Fruit fly (Drosophila melanogaster) whole organism, embryonic: ENCODE data around the gene CG42324.

Experiments
- ATbp ChIP-seq: fragments of 200-800 bp; sonication (Bioruptor generic); optimal IDR thresholded peaks from 2 replicates; lab custom pipeline; 2017; ENCODE audit warnings: missing biosample characterization, mild to moderate bottlenecking, missing genetic modification characterization, missing genetic modification reagents
- Abd-B ChIP-seq: fragments of 200-800 bp; sonication (Bioruptor generic); optimal IDR thresholded peaks from 2 replicates; lab custom pipeline; 2018; ENCODE audit warnings: missing biosample characterization, mild to moderate bottlenecking, missing genetic modification characterization, moderate library complexity
- BEAF-32 ChIP-seq: fragments of 200-800 bp; sonication (Bioruptor generic); optimal IDR thresholded peaks from 3 replicates; lab custom pipeline; 2017; ENCODE audit warnings: missing biosample characterization, missing genetic modification characterization, mild to moderate bottlenecking, moderate library complexity, missing genetic modification reagents
- CG10565 ChIP-seq: fragments of 200-800 bp; sonication (Bioruptor generic); optimal IDR thresholded peaks from 3 replicates; lab custom pipeline; 2016; ENCODE audit warnings: missing biosample characterization, mild to moderate bottlenecking, missing genetic modification characterization
- CG11504 ChIP-seq: fragments of 200-800 bp; sonication (Bioruptor generic); optimal IDR thresholded peaks from 3 replicates; lab custom pipeline; 2019; ENCODE audit warnings: missing biosample characterization, mild to moderate bottlenecking, missing genetic modification characterization, moderate library complexity
- CG12219 ChIP-seq: fragments of 200-800 bp; sonication (Bioruptor generic); optimal IDR thresholded peaks from 3 replicates; lab custom pipeline; 2018; ENCODE audit warnings: missing biosample characterization, mild to moderate bottlenecking, missing genetic modification characterization
- CG12391 ChIP-seq: fragments of 200-800 bp; sonication (Bioruptor generic); optimal IDR thresholded peaks from 3 replicates; lab custom pipeline; 2018; ENCODE audit warnings: missing biosample characterization, mild to moderate bottlenecking, missing genetic modification characterization, moderate library complexity
- CG15073 ChIP-seq: fragments of 200-800 bp; sonication (Bioruptor generic); optimal IDR thresholded peaks from 2 replicates; lab custom pipeline; 2016; ENCODE audit warnings: missing biosample characterization, missing genetic modification characterization
- CG15269 ChIP-seq: fragments of 200-800 bp; sonication (Bioruptor generic); optimal IDR thresholded peaks from 2 replicates; lab custom pipeline; 2018; ENCODE audit warnings: missing biosample characterization, mild to moderate bottlenecking, missing genetic modification characterization, moderate library complexity
- CG15479 ChIP-seq: fragments of 200-800 bp; sonication (Bioruptor generic); optimal IDR thresholded peaks from 3 replicates; lab custom pipeline; 2019; ENCODE audit warnings: missing biosample characterization, mild to moderate bottlenecking, missing genetic modification characterization, moderate library complexity
- CG1603 ChIP-seq: fragments of 200-800 bp; sonication (Bioruptor generic); optimal IDR thresholded peaks from 2 replicates; lab custom pipeline; 2019; ENCODE audit warnings: missing biosample characterization, mild to moderate bottlenecking, missing genetic modification characterization, moderate library complexity
- CG17186 ChIP-seq: fragments of 200-800 bp; sonication (Bioruptor generic); optimal IDR thresholded peaks from 3 replicates; lab custom pipeline; 2017; ENCODE audit warnings: missing biosample characterization, missing genetic modification reagents, missing genetic modification characterization
- CG1792 ChIP-seq: fragments of 200-800 bp; sonication (Bioruptor generic); optimal IDR thresholded peaks from 2 replicates; lab custom pipeline; 2016; ENCODE audit warnings: missing biosample characterization, missing genetic modification characterization
- CG18476 ChIP-seq: fragments of 200-800 bp; sonication (Bioruptor generic); optimal IDR thresholded peaks from 2 replicates; lab custom pipeline; 2016; ENCODE audit warnings: missing biosample characterization, mild to moderate bottlenecking, missing genetic modification characterization
- CG2116 ChIP-seq: fragments of 200-800 bp; sonication (Bioruptor generic); optimal IDR thresholded peaks from 3 replicates; lab custom pipeline; 2018; ENCODE audit warnings: missing biosample characterization, mild to moderate bottlenecking, missing genetic modification characterization
- CG2199 ChIP-seq: fragments of 200-800 bp; sonication (Bioruptor generic); IDR thresholded peaks from 3 replicates; pipeline ENCODE4 v1.3.6; 2022; ENCODE audit warnings: missing biosample characterization, missing genetic modification characterization
- CG2875 ChIP-seq: fragments of 200-800 bp; sonication (Bioruptor generic); optimal IDR thresholded peaks from 2 replicates; lab custom pipeline; 2017; ENCODE audit warnings: missing biosample characterization, mild to moderate bottlenecking, missing genetic modification characterization, missing genetic modification reagents
- CG4282 ChIP-seq: fragments of 200-800 bp; sonication (Bioruptor generic); optimal IDR thresholded peaks from 2 replicates; lab custom pipeline; 2016; ENCODE audit warnings: missing biosample characterization, missing genetic modification characterization
- CG6254 ChIP-seq: fragments of 200-800 bp; sonication (Bioruptor generic); optimal IDR thresholded peaks from 3 replicates; lab custom pipeline; 2017; ENCODE audit warnings: mild to moderate bottlenecking, missing biosample characterization, missing genetic modification reagents, missing genetic modification characterization
- CG7987 ChIP-seq: fragments of 200-800 bp; sonication (Bioruptor generic); optimal IDR thresholded peaks from 2 replicates; lab custom pipeline; 2018; ENCODE audit warnings: missing biosample characterization, mild to moderate bottlenecking, missing genetic modification characterization, moderate library complexity
- CG8281 ChIP-seq: fragments of 200-800 bp; sonication (Bioruptor generic); optimal IDR thresholded peaks from 2 replicates; lab custom pipeline; 2018; ENCODE audit warnings: missing biosample characterization, mild to moderate bottlenecking, missing genetic modification characterization, moderate library complexity
- CG8478 ChIP-seq: fragments of >200 bp; optimal IDR thresholded peaks from 2 replicates; lab custom pipeline; 2018
- CG8944 ChIP-seq: fragments of 200-800 bp; sonication (Bioruptor generic); optimal IDR thresholded peaks from 3 replicates; lab custom pipeline; 2016; ENCODE audit warnings: missing biosample characterization, missing genetic modification characterization
- CrebB ChIP-seq: fragments of 200-800 bp; sonication (Bioruptor generic); optimal IDR thresholded peaks from 3 replicates; lab custom pipeline; 2018; ENCODE audit warnings: missing biosample characterization, mild to moderate bottlenecking, missing genetic modification characterization
- D ChIP-seq, 2 experiments: fragments of 200-800 bp in 1 of 2; fragments of >200 bp in 1 of 2; sonication (Bioruptor generic) in 1 of 2; optimal IDR thresholded peaks; 2 replicates in 1 of 2; 3 replicates in 1 of 2; lab custom pipeline; 2017; ENCODE audit warnings: mild to moderate bottlenecking in 1 of 2, missing biosample characterization in 1 of 2, missing genetic modification characterization in 1 of 2, missing genetic modification reagents in 1 of 2
- D19A ChIP-seq: fragments of 200-800 bp; optimal IDR thresholded peaks from 3 replicates; lab custom pipeline; 2019; ENCODE audit warnings: missing biosample characterization, mild to moderate bottlenecking, missing genetic modification characterization, moderate library complexity
- Drgx ChIP-seq: fragments of 200-800 bp; sonication (Bioruptor generic); IDR thresholded peaks from 2 replicates; pipeline ENCODE4 v1.3.6; 2022; ENCODE audit warnings: missing biosample characterization, missing genetic modification characterization
- Fer2 ChIP-seq: fragments of 200-800 bp; sonication (Bioruptor generic); optimal IDR thresholded peaks from 2 replicates; lab custom pipeline; 2018; ENCODE audit warnings: missing biosample characterization, mild to moderate bottlenecking, missing genetic modification characterization, moderate library complexity
- H15 ChIP-seq: fragments of 200-800 bp; sonication (Bioruptor generic); IDR thresholded peaks from 3 replicates; pipeline ENCODE4 v1.3.6; 2022; ENCODE audit warnings: missing biosample characterization, missing genetic modification characterization
- NC2α ChIP-seq: fragments of 200-800 bp; sonication (Bioruptor generic); optimal IDR thresholded peaks from 2 replicates; lab custom pipeline; 2016; ENCODE audit warnings: missing biosample characterization, missing genetic modification characterization
- Opbp ChIP-seq: fragments of 200-800 bp; sonication (Bioruptor generic); IDR thresholded peaks from 3 replicates; pipeline ENCODE4 v1.3.6; 2022; ENCODE audit warnings: missing biosample characterization, missing genetic modification characterization; ENCODE audit not compliant: partially characterized antibody
- Six4 ChIP-seq: fragments of 200-800 bp; sonication (Bioruptor generic); optimal IDR thresholded peaks from 2 replicates; lab custom pipeline; 2016; ENCODE audit warnings: missing biosample characterization, missing genetic modification characterization
- Sry-β ChIP-seq: fragments of 200-800 bp; sonication (Bioruptor generic); optimal IDR thresholded peaks from 2 replicates; lab custom pipeline; 2018; ENCODE audit warnings: missing biosample characterization, mild to moderate bottlenecking, missing genetic modification characterization, moderate library complexity
- abd-A ChIP-seq: fragments of 200-800 bp; sonication (Bioruptor generic); optimal IDR thresholded peaks from 3 replicates; lab custom pipeline; 2019; ENCODE audit warnings: missing biosample characterization, mild to moderate bottlenecking, missing genetic modification characterization, moderate library complexity
- dysf ChIP-seq: fragments of 200-800 bp; sonication (Bioruptor generic); IDR thresholded peaks from 3 replicates; pipeline ENCODE4 v1.3.6; 2022; ENCODE audit warnings: missing biosample characterization, missing genetic modification characterization
- gt ChIP-seq: fragments of 200-800 bp; sonication (Bioruptor generic); IDR thresholded peaks from 2 replicates; pipeline ENCODE4 v1.3.6; 2022; ENCODE audit warnings: missing biosample characterization, missing genetic modification characterization
- hkb ChIP-seq, 2 experiments: fragments of 200-800 bp in 1 of 2; fragments of >200 bp in 1 of 2; sonication (Bioruptor generic) in 1 of 2; IDR thresholded peaks in 1 of 2; optimal IDR thresholded peaks in 1 of 2; 2 replicates each; pipeline versions ENCODE4 v1.3.6 to Lab custom; 2017 to 2022; ENCODE audit warnings: missing biosample characterization in 1 of 2, missing genetic modification characterization in 1 of 2
- ken ChIP-seq: fragments of 200-800 bp; sonication (Bioruptor generic); IDR thresholded peaks from 3 replicates; pipeline ENCODE4 v1.3.6; 2022; ENCODE audit warnings: missing biosample characterization, missing genetic modification characterization
- odd ChIP-seq: fragments of 200-800 bp; sonication (Bioruptor generic); optimal IDR thresholded peaks from 2 replicates; lab custom pipeline; 2017; ENCODE audit warnings: missing biosample characterization, mild to moderate bottlenecking, missing genetic modification characterization
- pan ChIP-seq, 4 experiments: fragments of >200 bp in 3 of 4; fragments of 200-800 bp in 1 of 4; sonication (Bioruptor generic) in 1 of 4; optimal IDR thresholded peaks in 3 of 4; IDR thresholded peaks in 1 of 4; 2 replicates each; pipeline versions ENCODE4 v1.3.6 to Lab custom; 2017 to 2022; ENCODE audit warnings: missing biosample characterization in 2 of 4, missing genetic modification characterization in 2 of 4, mixed read lengths in 1 of 4
- sd ChIP-seq: fragments of 200-800 bp; sonication (Bioruptor generic); optimal IDR thresholded peaks from 3 replicates; lab custom pipeline; 2018; ENCODE audit warnings: missing biosample characterization, mild to moderate bottlenecking, missing genetic modification characterization, moderate library complexity
- sens ChIP-seq: fragments of 200-800 bp; sonication (Bioruptor generic); peaks from one replicate; lab custom pipeline; 2016; ENCODE audit warnings: missing biosample characterization, missing genetic modification characterization
- sr ChIP-seq: fragments of 200-800 bp; sonication (Bioruptor generic); IDR thresholded peaks from 3 replicates; pipeline ENCODE4 v1.3.6; 2022; ENCODE audit warnings: missing biosample characterization, missing genetic modification characterization
- tgo ChIP-seq: fragments of 200-800 bp; sonication (Bioruptor generic); IDR thresholded peaks from 3 replicates; pipeline ENCODE4 v1.3.6; 2022; ENCODE audit warnings: missing biosample characterization, missing genetic modification characterization
- trh ChIP-seq: fragments of 200-800 bp; sonication (Bioruptor generic); optimal IDR thresholded peaks from 2 replicates; lab custom pipeline; 2016; ENCODE audit warnings: missing biosample characterization, missing genetic modification characterization
- wek ChIP-seq: fragments of 200-800 bp; sonication (Bioruptor generic); optimal IDR thresholded peaks from 3 replicates; lab custom pipeline; 2018; ENCODE audit warnings: missing biosample characterization, mild to moderate bottlenecking, missing genetic modification characterization, moderate library complexity
- zfh1 ChIP-seq: fragments of 200-800 bp; sonication (Bioruptor generic); IDR thresholded peaks from 3 replicates; pipeline ENCODE4 v1.3.6; 2022; ENCODE audit warnings: missing biosample characterization, missing genetic modification characterization

CG42324 gene

DNA sequence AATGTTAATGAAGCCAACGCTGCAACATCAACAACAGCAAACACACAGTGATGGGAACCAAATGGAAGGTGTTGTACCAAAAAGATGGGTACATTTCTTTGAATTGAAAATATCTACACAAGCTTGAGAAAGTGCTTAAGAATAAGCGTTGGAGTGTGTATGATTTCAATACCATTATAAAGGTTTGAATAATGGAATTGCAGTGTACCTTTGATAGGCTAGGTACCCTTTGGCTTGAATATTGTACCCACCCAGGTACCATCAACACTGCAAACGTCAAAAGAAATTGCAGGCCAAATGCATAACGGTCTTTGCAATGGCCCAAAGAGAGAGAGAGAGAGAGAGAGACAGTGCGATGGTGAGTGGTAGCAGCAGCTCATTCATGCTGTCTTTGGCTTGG is 19.6 kb upstream of the CG42324 start (continued):
- TF ChIP-seq CG6254 (GFP tag; lab: Kevin White, UChicago) (no peak), H15 (GFP tag; lab: Robert Waterston, UW) (no peak), sens (peak; percentile 54), NC2α (no peak), Sry-β (GFP tag; lab: Kevin White, UChicago) (peak; percentile 9), CG2116 (no peak), odd (GFP tag; lab: Kevin White, UChicago) (no peak), CG15479 (GFP tag; lab: Kevin White, UChicago) (peak; percentile 25), CG12219 (no peak), D19A (tag; lab: Kevin White, UChicago) (no peak)

DNA sequence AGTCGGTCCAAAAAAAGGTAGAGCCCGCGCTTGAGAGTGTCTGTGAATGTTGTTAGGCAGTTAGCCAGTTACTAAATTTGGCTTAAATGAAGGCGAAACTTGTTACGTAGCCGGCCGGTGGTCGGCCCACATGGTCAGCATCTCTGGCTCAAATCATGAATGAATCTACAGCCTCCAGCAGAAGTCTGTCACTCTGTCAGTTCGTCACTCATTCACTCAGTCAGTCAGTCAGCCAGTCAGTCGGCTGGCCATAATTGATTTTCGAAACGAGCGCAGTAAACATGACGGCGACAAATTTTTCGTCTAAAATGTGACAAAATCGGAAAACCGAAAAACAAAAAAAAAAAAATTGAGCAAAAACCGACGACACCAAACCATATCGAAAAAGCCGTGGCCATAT is 17.8 kb upstream of the CG42324 start:
- TF ChIP-seq Six4 (GFP tag; lab: Kevin White, UChicago) (no peak), abd-A (tag; lab: Kevin White, UChicago) (peak; percentile 39), Opbp (GFP tag; lab: Robert Waterston, UW) (no peak), wek (GFP tag; lab: Kevin White, UChicago) (no peak), CG10565 (GFP tag; lab: Kevin White, UChicago) (no peak), CG8944 (GFP tag; lab: Kevin White, UChicago) (no peak), D (optimal IDR thresholded peaks at IDR 0.05; lab: Kevin White, UChicago) (no peak), D (GFP tag; optimal IDR thresholded peaks at IDR 0.05; lab: Kevin White, UChicago) (no peak), CG1792 (GFP tag; lab: Kevin White, UChicago) (no peak), gt (no peak), CrebB (tag; lab: Kevin White, UChicago) (no peak), pan (optimal IDR thresholded peaks at IDR 0.05; lab: Kevin White, UChicago) (no peak), pan (GFP tag; optimal IDR thresholded peaks at IDR 0.05 in 1 of 2, IDR thresholded peaks at IDR 0.05 in 1 of 2) (no peak), CG2875 (GFP tag; lab: Kevin White, UChicago) (no peak), CG15073 (GFP tag; lab: Kevin White, UChicago) (no peak), CG4282 (no peak), sd (peak; percentile 50), CG6254 (GFP tag; lab: Kevin White, UChicago) (no peak), CG12391 (tag; lab: Kevin White, UChicago) (no peak), ATbp (GFP tag; lab: Kevin White, UChicago) (no peak), CG18476 (GFP tag; lab: Kevin White, UChicago) (no peak), CG8478 (lab: Kevin White, UChicago) (no peak), tgo (GFP tag; lab: Robert Waterston, UW) (no peak), sr (GFP tag; lab: Robert Waterston, UW) (0 out of 3 replicates have a peak, but pooled peaks have one; percentile 38), hkb (optimal IDR thresholded peaks at IDR 0.05; lab: Kevin White, UChicago) (no peak), hkb (GFP tag; IDR thresholded peaks at IDR 0.05; lab: Robert Waterston, UW) (no peak), CG15269 (tag; lab: Kevin White, UChicago) (no peak), CG8281 (tag; lab: Kevin White, UChicago) (peak; percentile 96), BEAF-32 (GFP tag; lab: Kevin White, UChicago) (no peak)

DNA sequence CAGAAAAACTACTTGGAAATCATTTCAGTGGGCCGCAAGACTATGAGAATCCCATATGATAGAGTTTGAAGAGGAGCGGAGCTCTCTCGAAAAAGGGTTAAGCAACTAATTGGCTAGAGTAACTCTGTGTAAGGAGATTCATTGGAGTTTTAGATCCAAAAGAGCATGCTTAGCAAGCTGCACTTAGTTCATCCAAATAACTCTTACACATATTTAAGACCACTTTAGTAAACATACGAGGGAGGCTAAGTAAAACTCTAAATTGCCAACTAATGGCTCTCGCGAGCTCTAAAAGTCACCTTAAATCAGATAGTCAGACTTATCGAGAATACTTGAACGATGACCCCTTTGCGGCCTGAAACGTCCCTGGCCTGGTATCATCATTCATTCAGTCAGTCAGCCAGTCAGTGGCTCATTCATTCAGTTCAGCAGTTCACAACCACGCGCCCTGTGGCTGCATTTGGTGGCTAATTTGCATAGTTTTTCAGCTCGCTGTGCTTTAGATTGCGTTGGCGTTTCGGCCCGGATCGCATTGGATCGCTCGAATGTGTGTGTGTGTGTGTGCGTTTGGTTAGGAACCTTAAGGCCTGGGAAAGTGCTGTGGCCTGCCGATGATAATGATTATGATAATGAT is 17.2 kb upstream of the CG42324 start:
- no peak for TF ChIP-seq trh (GFP tag; lab: Kevin White, UChicago)
- no peak for TF ChIP-seq CG17186 (GFP tag; lab: Kevin White, UChicago)
- TF ChIP-seq CG2199 (GFP tag; lab: Robert Waterston, UW) = peak; percentile 54; the same call in 1 of the 3 replicates
- TF ChIP-seq Drgx = 0 out of 2 replicates have a peak, but pooled peaks have one; percentile 5
- no peak for TF ChIP-seq Fer2 (tag; lab: Kevin White, UChicago)
- 0 out of 3 replicates have a peak, but pooled peaks have one; percentile 48 for TF ChIP-seq ken (GFP tag; lab: Robert Waterston, UW)
- peak; percentile 73 for TF ChIP-seq dysf
- TF ChIP-seq zfh1 (GFP tag; lab: Robert Waterston, UW) = 0 out of 3 replicates have a peak, but pooled peaks have one; percentile 16
- TF ChIP-seq CG7987 = peak; percentile 70
- peak; percentile 28 for TF ChIP-seq CG1603
- TF ChIP-seq Abd-B (GFP tag; lab: Kevin White, UChicago) = peak; percentile 12
- peak; percentile 60 for TF ChIP-seq CG11504 (tag; lab: Kevin White, UChicago)
